Worm (Caenorhabditis elegans) whole organism, L3 larva: ENCODE results near the gene Y55B1BR.8.

Source experiments
- R02D3.7 ChIP-seq: fragments of 150-350 bp; optimal IDR thresholded peaks from 2 replicates; lab custom pipeline; 2014; ENCODE audit warnings: missing biosample characterization, missing genetic modification characterization
- aly-2 ChIP-seq: fragments of 150-350 bp; optimal IDR thresholded peaks from 2 replicates; lab custom pipeline; 2014; ENCODE audit warnings: missing biosample characterization, missing genetic modification characterization
- ama-1 ChIP-seq: fragments of 150-350 bp; optimal IDR thresholded peaks from 2 replicates; lab custom pipeline; 2018
- ceh-16 ChIP-seq: sonication (generic microtip); optimal IDR thresholded peaks from 2 replicates; lab custom pipeline; 2017; ENCODE audit warnings: missing biosample characterization, missing genetic modification characterization
- ceh-82 ChIP-seq: fragments of 150-350 bp; optimal IDR thresholded peaks from 2 replicates; lab custom pipeline; 2014; ENCODE audit warnings: missing biosample characterization, missing genetic modification characterization
- ceh-9 ChIP-seq: sonication (generic microtip); optimal IDR thresholded peaks from 2 replicates; lab custom pipeline; 2018; ENCODE audit warnings: missing biosample characterization, missing genetic modification characterization
- daf-12 ChIP-seq: fragments of 150-350 bp; optimal IDR thresholded peaks from 2 replicates; lab custom pipeline; 2014; ENCODE audit warnings: missing biosample characterization, missing genetic modification reagents, missing genetic modification characterization
- egl-27 ChIP-seq: sonication (generic microtip); optimal IDR thresholded peaks from 4 replicates; lab custom pipeline; 2017; ENCODE audit warnings: missing biosample characterization, missing genetic modification reagents, missing genetic modification characterization
- egl-5 ChIP-seq: fragments of 150-350 bp; optimal IDR thresholded peaks from 2 replicates; lab custom pipeline; 2017; ENCODE audit warnings: missing biosample characterization, missing genetic modification reagents, missing genetic modification characterization, inconsistent platforms
- elt-1 ChIP-seq: fragments of 150-350 bp; optimal IDR thresholded peaks from 2 replicates; lab custom pipeline; 2014; ENCODE audit warnings: missing biosample characterization, missing genetic modification characterization
- elt-2 ChIP-seq: sonication (generic microtip); optimal IDR thresholded peaks from 2 replicates; lab custom pipeline; 2016; ENCODE audit warnings: missing genetic modification reagents, mild to moderate bottlenecking, missing genetic modification characterization, missing compliant biosample characterization
- eor-1 ChIP-seq, 2 experiments: fragments of 150-350 bp; optimal IDR thresholded peaks; 2 replicates each; lab custom pipeline; 2014 to 2018; ENCODE audit warnings: missing biosample characterization in 2 of 2, missing genetic modification characterization in 2 of 2
- fkh-10 ChIP-seq: sonication (generic microtip); optimal IDR thresholded peaks from 2 replicates; lab custom pipeline; 2017; ENCODE audit warnings: missing biosample characterization, missing genetic modification reagents, missing genetic modification characterization
- hmg-11 ChIP-seq: sonication (generic microtip); optimal IDR thresholded peaks from 2 replicates; lab custom pipeline; 2016; ENCODE audit warnings: missing genetic modification characterization, missing compliant biosample characterization
- jun-1 ChIP-seq: fragments of 150-350 bp; optimal IDR thresholded peaks from 2 replicates; lab custom pipeline; 2014; ENCODE audit warnings: missing biosample characterization, missing genetic modification reagents, missing genetic modification characterization
- lin-15B ChIP-seq: fragments of 150-350 bp; optimal IDR thresholded peaks from 2 replicates; lab custom pipeline; 2014; ENCODE audit warnings: missing biosample characterization, missing genetic modification characterization
- lin-39 ChIP-seq: fragments of 150-350 bp; optimal IDR thresholded peaks from 2 replicates; lab custom pipeline; 2018; ENCODE audit warnings: missing biosample characterization, missing genetic modification reagents, missing genetic modification characterization
- lsy-12 ChIP-seq: sonication (generic microtip); optimal IDR thresholded peaks from 2 replicates; lab custom pipeline; 2016; ENCODE audit warnings: mild to moderate bottlenecking, missing genetic modification characterization, missing compliant biosample characterization
- mdl-1 ChIP-seq: fragments of 150-350 bp; optimal IDR thresholded peaks from 2 replicates; lab custom pipeline; 2014; ENCODE audit warnings: missing biosample characterization, missing genetic modification characterization
- mml-1 ChIP-seq: fragments of 150-350 bp; sonication (generic microtip); optimal IDR thresholded peaks from 3 replicates; lab custom pipeline; 2014; ENCODE audit warnings: missing biosample characterization, missing genetic modification characterization
- nfya-1 ChIP-seq: sonication (generic microtip); optimal IDR thresholded peaks from 2 replicates; lab custom pipeline; 2017; ENCODE audit warnings: missing genetic modification characterization, mild to moderate bottlenecking, missing compliant biosample characterization, antibody characterized with exemption, moderate library complexity; ENCODE audit not compliant: insufficient read depth
- nhr-11 ChIP-seq: fragments of 150-350 bp; optimal IDR thresholded peaks from 2 replicates; lab custom pipeline; 2014; ENCODE audit warnings: missing biosample characterization, missing genetic modification characterization
- nhr-12 ChIP-seq: fragments of 150-350 bp; optimal IDR thresholded peaks from 2 replicates; lab custom pipeline; 2014; ENCODE audit warnings: missing biosample characterization, missing genetic modification characterization
- nhr-237 ChIP-seq: fragments of 150-350 bp; optimal IDR thresholded peaks from 2 replicates; lab custom pipeline; 2014; ENCODE audit warnings: missing biosample characterization, missing genetic modification characterization
- nhr-25 ChIP-seq: sonication (generic microtip); optimal IDR thresholded peaks from 2 replicates; lab custom pipeline; 2017; ENCODE audit warnings: missing biosample characterization, missing genetic modification characterization
- nhr-28 ChIP-seq: fragments of 150-350 bp; optimal IDR thresholded peaks from 2 replicates; lab custom pipeline; 2014; ENCODE audit warnings: missing biosample characterization, missing genetic modification characterization
- nhr-76 ChIP-seq: fragments of 150-350 bp; sonication (generic microtip); optimal IDR thresholded peaks from 5 replicates; lab custom pipeline; 2014; ENCODE audit warnings: missing biosample characterization, missing genetic modification characterization
- nhr-77 ChIP-seq: fragments of 150-350 bp; optimal IDR thresholded peaks from 2 replicates; lab custom pipeline; 2014; ENCODE audit warnings: missing biosample characterization, missing genetic modification characterization
- pha-4 ChIP-seq: fragments of 150-350 bp; optimal IDR thresholded peaks from 2 replicates; lab custom pipeline; 2014; ENCODE audit warnings: missing biosample characterization, missing genetic modification reagents, missing genetic modification characterization
- pqm-1 ChIP-seq: fragments of 150-350 bp; optimal IDR thresholded peaks from 2 replicates; lab custom pipeline; 2017; ENCODE audit warnings: missing biosample characterization, missing genetic modification characterization, inconsistent platforms
- sea-2 ChIP-seq: fragments of 150-350 bp; sonication (generic microtip); optimal IDR thresholded peaks from 4 replicates; lab custom pipeline; 2014; ENCODE audit warnings: missing biosample characterization, missing genetic modification reagents, missing genetic modification characterization
- skn-1 ChIP-seq: fragments of 150-350 bp; optimal IDR thresholded peaks from 2 replicates; lab custom pipeline; 2014; ENCODE audit warnings: missing biosample characterization, missing genetic modification characterization
- snpc-4 ChIP-seq: fragments of 150-350 bp; optimal IDR thresholded peaks from 2 replicates; lab custom pipeline; 2014; ENCODE audit warnings: missing biosample characterization, missing genetic modification characterization
- unc-39 ChIP-seq: sonication (generic microtip); optimal IDR thresholded peaks from 4 replicates; lab custom pipeline; 2017; ENCODE audit warnings: missing biosample characterization, missing genetic modification characterization
- zag-1 ChIP-seq: fragments of 150-350 bp; optimal IDR thresholded peaks from 2 replicates; lab custom pipeline; 2014; ENCODE audit warnings: missing biosample characterization, missing genetic modification characterization

The Y55B1BR.8 gene

DNA sequence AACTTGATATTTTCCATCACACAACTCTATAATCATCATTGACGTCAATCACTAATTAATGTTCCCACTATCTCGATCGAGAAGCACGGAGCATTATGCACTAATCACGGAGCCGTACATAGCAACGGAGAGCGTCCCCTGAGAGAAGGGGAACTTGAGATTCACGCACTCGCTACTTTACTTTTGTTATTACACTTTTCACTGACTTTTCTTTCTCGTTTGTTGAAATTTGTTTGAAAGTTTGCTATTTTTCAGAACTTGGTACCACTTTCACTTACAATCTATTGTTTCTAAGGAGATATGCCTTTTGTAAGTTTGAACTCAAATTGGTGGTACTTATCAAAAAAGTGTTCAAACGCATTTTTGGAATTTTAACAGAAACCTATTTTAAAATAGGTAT is at the start of gene Y55B1BR.8:
Y55B1BR.8 (plus strand) TSS at position 301 of the 400 bp plus-strand sequence.
- no peak for TF ChIP-seq egl-5
- TF ChIP-seq snpc-4 = no peak
- TF ChIP-seq egl-27 (tag; lab: Kevin White, UChicago) = no peak
- no peak for TF ChIP-seq ceh-16 (tag; lab: Kevin White, UChicago)
- no peak for TF ChIP-seq lin-15B
- TF ChIP-seq eor-1 (tag; optimal IDR thresholded peaks at IDR 0.05; lab: Kevin White, UChicago) = no peak
- no peak for TF ChIP-seq skn-1
- no peak for TF ChIP-seq R02D3.7 (tag; lab: Kevin White, UChicago)

DNA sequence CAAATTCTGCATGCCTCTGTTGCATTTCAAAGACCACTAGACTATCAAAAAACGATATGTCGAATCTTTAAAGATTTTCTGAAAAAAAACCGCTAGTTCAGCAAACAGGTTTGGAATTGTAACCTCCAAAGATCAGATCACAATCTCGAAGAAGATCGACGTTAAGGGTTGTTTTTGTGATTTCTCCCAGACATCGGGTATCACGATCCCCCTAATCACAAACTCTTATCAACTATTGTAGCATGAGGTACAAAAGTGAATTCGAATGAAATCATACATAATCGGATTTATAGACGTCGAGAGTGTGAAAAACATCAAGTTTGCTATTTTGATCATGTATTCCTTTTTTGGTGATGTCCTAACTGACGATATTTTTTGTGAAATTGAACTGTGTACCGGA is 43.3 kb upstream of the Y55B1BR.8 start:
- TF ChIP-seq egl-5 (no peak), nhr-11 (tag; lab: Kevin White, UChicago) (no peak), nhr-76 (tag; lab: Kevin White, UChicago) (no peak), pqm-1 (no peak), lin-39 (tag; lab: Kevin White, UChicago) (no peak), hmg-11 (tag; lab: Kevin White, UChicago) (no peak), mml-1 (tag; lab: Kevin White, UChicago) (no peak), ceh-16 (tag; lab: Kevin White, UChicago) (no peak), sea-2 (GFP tag; lab: Kevin White, UChicago) (no peak), ceh-82 (tag; lab: Kevin White, UChicago) (no peak), ama-1 (lab: Kevin White, UChicago) (no peak), fkh-10 (no peak), egl-27 (tag; lab: Kevin White, UChicago) (no peak), zag-1 (tag; lab: Kevin White, UChicago) (no peak), nhr-237 (no peak), nhr-25 (tag; lab: Kevin White, UChicago) (no peak)

DNA sequence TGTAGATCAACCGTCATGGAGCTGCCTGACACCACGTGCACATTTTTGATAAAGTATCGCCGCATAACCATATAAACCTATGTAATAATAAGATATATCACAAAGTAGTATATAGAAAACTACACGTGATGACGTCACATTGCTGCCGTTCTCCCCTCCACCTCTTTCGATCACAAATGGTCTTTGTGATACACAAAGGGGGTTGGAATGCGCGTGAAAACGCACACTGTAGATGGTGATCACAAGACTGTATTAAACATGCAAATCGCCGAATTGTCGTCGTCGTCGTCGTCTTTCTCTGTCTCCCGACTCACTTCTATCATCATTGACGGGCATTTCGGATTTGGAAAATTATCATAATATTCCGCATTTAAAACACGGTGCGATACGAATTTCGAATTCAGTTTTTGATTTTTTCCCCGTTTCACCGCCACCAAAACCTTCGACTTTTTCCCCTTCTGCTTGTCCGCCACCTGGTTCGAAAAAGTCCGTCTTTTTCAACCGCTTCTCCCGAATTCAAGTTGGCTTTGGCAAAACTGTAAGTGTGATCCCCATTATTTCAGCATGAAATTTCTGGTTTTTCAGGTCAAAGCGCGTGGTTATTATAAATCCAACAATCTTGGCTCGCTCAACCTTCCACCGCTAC is 41.9 kb upstream of the Y55B1BR.8 start, which contains the start of the genes Y55B1BL.1 and Y55B1BL.2:
Y55B1BL.1 (plus strand) TSS at position 217 of the 646 bp plus-strand sequence.
Y55B1BL.2 (plus strand) TSS at position 596 of the 646 bp plus-strand sequence.
- TF ChIP-seq aly-2 (no peak), jun-1 (tag; lab: Kevin White, UChicago) (no peak), nfya-1 (tag; lab: Kevin White, UChicago) (no peak)

DNA sequence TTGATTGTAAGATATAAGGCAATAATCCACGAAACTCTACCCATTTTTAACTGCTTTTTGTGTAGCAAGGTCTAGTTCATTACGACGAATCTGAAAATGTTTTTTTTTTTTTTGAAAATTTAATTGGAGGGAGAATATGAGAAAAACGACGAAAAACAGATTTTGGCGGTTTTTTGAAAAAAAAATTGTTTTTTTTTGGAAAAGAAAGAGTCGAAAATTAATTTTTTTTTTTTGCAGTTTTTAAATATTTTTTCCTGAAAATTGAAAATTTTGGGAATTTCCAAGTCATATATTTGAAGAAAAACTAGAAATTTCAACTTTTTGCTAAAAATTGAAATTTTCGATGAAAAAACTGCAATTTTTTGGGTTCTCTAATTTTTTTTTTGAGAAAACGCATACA is 25.6 kb upstream of the Y55B1BR.8 start, which contains the start of gene stim-1:
stim-1 (minus strand) TSS at position 101 of the 400 bp plus-strand sequence.
- TF ChIP-seq nhr-77 (tag; lab: Kevin White, UChicago) = no peak
- no peak for TF ChIP-seq pqm-1
- TF ChIP-seq unc-39 (tag; lab: Kevin White, UChicago) = no peak
- no peak for TF ChIP-seq jun-1 (tag; lab: Kevin White, UChicago)
- no peak for TF ChIP-seq R02D3.7 (tag; lab: Kevin White, UChicago)
- TF ChIP-seq ceh-9 (tag; lab: Kevin White, UChicago) = no peak
- no peak for TF ChIP-seq pha-4
- no peak for TF ChIP-seq sea-2 (GFP tag; lab: Kevin White, UChicago)
- no peak for TF ChIP-seq elt-1 (tag; lab: Kevin White, UChicago)
- no peak for TF ChIP-seq nhr-237
- no peak for TF ChIP-seq nhr-28 (tag; lab: Kevin White, UChicago)
- no peak for TF ChIP-seq nhr-12 (tag; lab: Kevin White, UChicago)

DNA sequence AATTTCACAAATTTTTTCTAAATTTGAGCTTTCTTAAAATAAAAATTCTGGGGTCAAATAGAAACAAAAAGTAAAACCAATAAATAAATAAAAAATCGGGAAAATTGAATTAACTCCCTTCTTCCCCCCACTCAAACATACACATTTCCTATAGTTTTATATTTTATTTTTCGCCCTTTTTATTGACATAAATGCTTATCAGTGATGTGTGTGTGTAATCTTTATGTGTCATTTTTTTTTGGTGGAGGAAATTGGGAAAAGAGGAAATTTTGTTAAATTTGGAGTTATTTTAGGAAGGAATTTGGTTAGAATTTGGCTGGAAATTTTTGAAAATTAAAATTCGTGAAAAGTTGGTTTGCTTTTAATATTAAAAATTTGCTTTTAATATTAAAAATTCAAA is 21.6 kb upstream of the Y55B1BR.8 start:
- TF ChIP-seq ceh-82 (tag; lab: Kevin White, UChicago) = no peak
- no peak for TF ChIP-seq mml-1 (tag; lab: Kevin White, UChicago)
- peak; percentile 58 for TF ChIP-seq elt-2 (tag; lab: Kevin White, UChicago)
- TF ChIP-seq lsy-12 (tag; lab: Kevin White, UChicago) = no peak
- TF ChIP-seq mdl-1 (tag; lab: Kevin White, UChicago) = no peak
- no peak for TF ChIP-seq elt-1 (tag; lab: Kevin White, UChicago)
- TF ChIP-seq nhr-25 (tag; lab: Kevin White, UChicago) = no peak
- no peak for TF ChIP-seq lin-15B
- no peak for TF ChIP-seq skn-1
- TF ChIP-seq egl-27 (tag; lab: Kevin White, UChicago) = no peak
- no peak for TF ChIP-seq nfya-1 (tag; lab: Kevin White, UChicago)
- TF ChIP-seq nhr-237 = no peak
- TF ChIP-seq pha-4 = peak; percentile 70
- no peak for TF ChIP-seq hmg-11 (tag; lab: Kevin White, UChicago)
- TF ChIP-seq daf-12 (tag; lab: Kevin White, UChicago) = no peak
